Worm (Caenorhabditis elegans) whole organism, L1 larva: ENCODE measurements around the gene set-15.

ENCODE experiments used
- C16A3.4 ChIP-seq: fragments of 150-350 bp; optimal IDR thresholded peaks from 2 replicates; lab custom pipeline; 2014; ENCODE audit warnings: missing biosample characterization, missing genetic modification characterization
- F16B12.6 ChIP-seq: fragments of 150-350 bp; optimal IDR thresholded peaks from 2 replicates; lab custom pipeline; 2014; ENCODE audit warnings: missing biosample characterization, missing genetic modification characterization
- Y116A8C.19 ChIP-seq: sonication (generic microtip); optimal IDR thresholded peaks from 2 replicates; lab custom pipeline; 2016; ENCODE audit warnings: missing compliant biosample characterization, missing genetic modification characterization, borderline replicate concordance
- aly-2 ChIP-seq: fragments of 150-350 bp; optimal IDR thresholded peaks from 2 replicates; lab custom pipeline; 2014; ENCODE audit warnings: missing biosample characterization, missing genetic modification characterization
- blmp-1 ChIP-seq: fragments of 150-350 bp; optimal IDR thresholded peaks from 2 replicates; lab custom pipeline; 2014; ENCODE audit warnings: missing biosample characterization, missing genetic modification characterization
- ceh-88 ChIP-seq: fragments of 200-800 bp; sonication (Bioruptor generic); IDR thresholded peaks from 2 replicates; pipeline ENCODE4 v1.3.6; 2022; ENCODE audit warnings: missing genetic modification characterization, missing compliant biosample characterization
- ces-1 ChIP-seq: fragments of 150-350 bp; optimal IDR thresholded peaks from 2 replicates; lab custom pipeline; 2014; ENCODE audit warnings: missing biosample characterization, missing genetic modification reagents, missing genetic modification characterization
- dpl-1 ChIP-seq, 3 experiments: fragments of 150-350 bp in 2 of 3; sonication (generic microtip) in 1 of 3; optimal IDR thresholded peaks; 2 replicates each; lab custom pipeline; 2014 to 2017; ENCODE audit warnings: missing biosample characterization in 3 of 3, missing genetic modification characterization in 3 of 3, missing genetic modification reagents in 3 of 3
- dsc-1 ChIP-seq: sonication (generic microtip); optimal IDR thresholded peaks from 2 replicates; lab custom pipeline; 2016; ENCODE audit warnings: mild to moderate bottlenecking, missing genetic modification characterization, missing compliant biosample characterization
- efl-1 ChIP-seq, 4 experiments: fragments of 150-350 bp; optimal IDR thresholded peaks in 3 of 4; peaks in 1 of 4; 1 replicate in 1 of 4; 2 replicates in 3 of 4; lab custom pipeline; 2014; ENCODE audit warnings: missing biosample characterization in 2 of 4, missing genetic modification characterization in 2 of 4, missing genetic modification reagents in 2 of 4
- elt-3 ChIP-seq, 6 experiments: fragments of 150-350 bp in 1 of 6; sonication (generic microtip); optimal IDR thresholded peaks; 2 replicates each; lab custom pipeline; 2017 to 2018; ENCODE audit warnings: missing biosample characterization in 6 of 6, missing genetic modification characterization in 6 of 6, inconsistent platforms in 1 of 6
- fkh-10 ChIP-seq: sonication (generic microtip); optimal IDR thresholded peaks from 2 replicates; lab custom pipeline; 2017; ENCODE audit warnings: missing biosample characterization, missing genetic modification reagents, missing genetic modification characterization
- fkh-4 ChIP-seq: sonication (generic microtip); optimal IDR thresholded peaks from 2 replicates; lab custom pipeline; 2016; ENCODE audit warnings: missing compliant biosample characterization, missing genetic modification characterization, borderline replicate concordance
- fkh-8 ChIP-seq: sonication (generic microtip); optimal IDR thresholded peaks from 2 replicates; lab custom pipeline; 2016; ENCODE audit warnings: mild to moderate bottlenecking, missing genetic modification characterization, missing compliant biosample characterization
- jun-1 ChIP-seq: fragments of 150-350 bp; optimal IDR thresholded peaks from 2 replicates; lab custom pipeline; 2014; ENCODE audit warnings: missing biosample characterization, missing genetic modification reagents, missing genetic modification characterization
- lin-15B ChIP-seq: fragments of 150-350 bp; sonication (generic microtip); optimal IDR thresholded peaks from 3 replicates; lab custom pipeline; 2014; ENCODE audit warnings: missing biosample characterization, missing genetic modification characterization
- lin-35 ChIP-seq, 2 experiments: fragments of 150-350 bp; optimal IDR thresholded peaks; 2 replicates each; lab custom pipeline; 2014; ENCODE audit warnings: missing biosample characterization in 2 of 2, missing genetic modification characterization in 2 of 2, missing genetic modification reagents in 2 of 2
- lir-3 ChIP-seq: sonication (generic microtip); optimal IDR thresholded peaks from 2 replicates; lab custom pipeline; 2016; ENCODE audit warnings: mild to moderate bottlenecking, missing genetic modification characterization, moderate library complexity, missing compliant biosample characterization; ENCODE audit not compliant: poor library complexity
- lsy-2 ChIP-seq, 2 experiments: fragments of 150-350 bp; optimal IDR thresholded peaks; 2 replicates each; lab custom pipeline; 2014; ENCODE audit warnings: missing biosample characterization in 2 of 2, missing genetic modification characterization in 2 of 2
- mab-9 ChIP-seq: fragments of 200-800 bp; sonication (Bioruptor generic); IDR thresholded peaks from 2 replicates; pipeline ENCODE4 v1.3.6; 2022; ENCODE audit warnings: missing genetic modification reagents, missing genetic modification characterization, missing compliant biosample characterization
- mef-2 ChIP-seq: fragments of 150-350 bp; optimal IDR thresholded peaks from 2 replicates; lab custom pipeline; 2014; ENCODE audit warnings: missing biosample characterization, missing genetic modification characterization
- mep-1 ChIP-seq: fragments of 150-350 bp; optimal IDR thresholded peaks from 2 replicates; lab custom pipeline; 2014; ENCODE audit warnings: missing biosample characterization, missing genetic modification characterization
- nhr-12 ChIP-seq: sonication (generic microtip); optimal IDR thresholded peaks from 2 replicates; lab custom pipeline; 2017; ENCODE audit warnings: missing biosample characterization, missing genetic modification characterization
- nhr-19 ChIP-seq: fragments of 200-800 bp; sonication (Bioruptor generic); conservative IDR thresholded peaks from 2 replicates; pipeline ENCODE4 v1.3.6; 2022; ENCODE audit warnings: missing genetic modification characterization, missing compliant biosample characterization
- nhr-20 ChIP-seq: sonication (generic microtip); optimal IDR thresholded peaks from 2 replicates; lab custom pipeline; 2016; ENCODE audit warnings: mild to moderate bottlenecking, missing genetic modification characterization, missing compliant biosample characterization
- nhr-237 ChIP-seq: fragments of 150-350 bp; optimal IDR thresholded peaks from 2 replicates; lab custom pipeline; 2014; ENCODE audit warnings: missing biosample characterization, missing genetic modification characterization
- nhr-47 ChIP-seq: sonication (generic microtip); optimal IDR thresholded peaks from 2 replicates; lab custom pipeline; 2016; ENCODE audit warnings: mild to moderate bottlenecking, missing genetic modification characterization, moderate library complexity, missing compliant biosample characterization
- nhr-85 ChIP-seq: sonication (generic microtip); peaks from one replicate; lab custom pipeline; 2016; ENCODE audit warnings: missing genetic modification characterization, inconsistent platforms, missing compliant biosample characterization
- pax-3 ChIP-seq: fragments of 200-800 bp; sonication (Bioruptor generic); optimal IDR thresholded peaks from 2 replicates; lab custom pipeline; 2018; ENCODE audit warnings: mild to moderate bottlenecking, missing genetic modification characterization, moderate library complexity, missing compliant biosample characterization
- rnt-1 ChIP-seq: sonication (generic microtip); optimal IDR thresholded peaks from 2 replicates; lab custom pipeline; 2016; ENCODE audit warnings: mild to moderate bottlenecking, missing genetic modification characterization, moderate library complexity, missing compliant biosample characterization
- skn-1 ChIP-seq: fragments of 150-350 bp; optimal IDR thresholded peaks from 2 replicates; lab custom pipeline; 2014; ENCODE audit warnings: missing biosample characterization, missing genetic modification characterization
- snpc-4 ChIP-seq: fragments of 150-350 bp; optimal IDR thresholded peaks from 2 replicates; lab custom pipeline; 2014; ENCODE audit warnings: missing biosample characterization, missing genetic modification characterization
- snu-23 ChIP-seq: sonication (generic microtip); optimal IDR thresholded peaks from 2 replicates; lab custom pipeline; 2016; ENCODE audit warnings: missing genetic modification characterization, missing compliant biosample characterization
- sup-37 ChIP-seq: fragments of 200-800 bp; sonication (Bioruptor generic); optimal IDR thresholded peaks from 2 replicates; lab custom pipeline; 2018; ENCODE audit warnings: mild to moderate bottlenecking, missing genetic modification characterization, missing compliant biosample characterization
- swsn-7 ChIP-seq: sonication (generic microtip); optimal IDR thresholded peaks from 2 replicates; lab custom pipeline; 2016; ENCODE audit warnings: missing genetic modification characterization, missing compliant biosample characterization
- tbx-2 ChIP-seq: sonication (generic microtip); optimal IDR thresholded peaks from 2 replicates; lab custom pipeline; 2016; ENCODE audit warnings: missing genetic modification characterization, missing compliant biosample characterization
- unc-130 ChIP-seq: fragments of 150-350 bp; optimal IDR thresholded peaks from 2 replicates; lab custom pipeline; 2017; ENCODE audit warnings: missing biosample characterization, missing genetic modification characterization, inconsistent platforms
- unc-30 ChIP-seq: sonication (generic microtip); optimal IDR thresholded peaks from 2 replicates; lab custom pipeline; 2017; ENCODE audit warnings: missing biosample characterization, missing genetic modification characterization
- xbp-1 ChIP-seq: sonication (generic microtip); optimal IDR thresholded peaks from 2 replicates; lab custom pipeline; 2016; ENCODE audit warnings: missing genetic modification characterization, missing compliant biosample characterization

Gene set-15

ce11 chrIV:4802494-4802893 is 22.5 kb upstream of the set-15 start, which contains the start of gene dpf-7:
Gene dpf-7, minus strand, starts transcription at chrIV:4802594.
- no peak for TF ChIP-seq mef-2 (tag; lab: Kevin White, UChicago)
- no peak for TF ChIP-seq fkh-4
- no peak for TF ChIP-seq fkh-10
- no peak for TF ChIP-seq tbx-2
- no peak for TF ChIP-seq snu-23 (GFP tag; lab: Kevin White, UChicago)
- no peak for TF ChIP-seq mep-1 (tag; lab: Kevin White, UChicago)
- no peak for TF ChIP-seq swsn-7 (tag; lab: Kevin White, UChicago)
- TF ChIP-seq unc-130 (tag; lab: Kevin White, UChicago) = no peak
- no peak for TF ChIP-seq sup-37 (GFP tag; lab: Kevin White, UChicago)
- no peak for TF ChIP-seq snpc-4 (tag; lab: Kevin White, UChicago)
- no peak for TF ChIP-seq C16A3.4
- no peak for TF ChIP-seq elt-3 (tag; optimal IDR thresholded peaks at IDR 0.05; lab: Kevin White, UChicago)
- no peak for TF ChIP-seq Y116A8C.19
- TF ChIP-seq mab-9 (GFP tag; lab: Robert Waterston, UW) = no peak

DNA sequence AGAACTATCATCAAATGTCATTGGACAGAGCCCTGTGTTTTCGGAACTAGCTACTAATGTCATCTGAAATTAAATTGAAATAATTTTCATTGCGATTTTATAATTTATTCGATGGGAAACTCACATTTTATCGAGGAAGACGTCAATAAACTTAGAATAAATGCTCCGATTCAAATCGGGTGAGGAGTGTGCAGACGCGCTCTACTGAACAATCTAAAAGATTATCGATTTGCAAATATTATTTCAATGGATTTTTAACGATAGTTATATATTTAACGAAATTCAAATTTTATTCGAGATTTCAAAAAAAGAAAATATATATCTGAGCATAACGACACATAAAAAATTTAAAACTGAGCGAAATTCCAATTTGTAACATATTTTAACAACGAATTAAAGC is 19.1 kb upstream of the set-15 start, which contains the start of gene eor-1:
TSS of gene eor-1 (minus strand) at position 65 of the 400 bp plus-strand sequence.
- no peak for TF ChIP-seq ces-1 (GFP tag; lab: Kevin White, UChicago)
- TF ChIP-seq lin-15B (tag; lab: Kevin White, UChicago) = peak; percentile 30
- peak; percentile 41 for TF ChIP-seq nhr-20 (tag; lab: Kevin White, UChicago)
- TF ChIP-seq efl-1 (optimal IDR thresholded peaks at IDR 0.05; lab: Kevin White, UChicago) = peak; percentile 42 to 55
- peak; percentile 6 to 50 for TF ChIP-seq efl-1 (GFP tag; optimal IDR thresholded peaks at IDR 0.05 in 1 of 2; lab: Kevin White, UChicago)
- TF ChIP-seq unc-30 (tag; lab: Kevin White, UChicago) = no peak
- TF ChIP-seq C16A3.4 = peak; percentile 32
- TF ChIP-seq xbp-1 (tag; lab: Kevin White, UChicago) = peak; percentile 41
- peak; percentile 62 for TF ChIP-seq snu-23 (GFP tag; lab: Kevin White, UChicago)
- TF ChIP-seq nhr-19 (GFP tag; lab: Robert Waterston, UW) = 0 out of 2 replicates have a peak, but pooled peaks have one; percentile 2
- peak; percentile 26 for TF ChIP-seq tbx-2
- no peak for TF ChIP-seq ceh-88 (GFP tag; lab: Robert Waterston, UW)
- peak; percentile 67 for TF ChIP-seq nhr-85 (tag; lab: Kevin White, UChicago)
- no peak for TF ChIP-seq fkh-8 (tag; lab: Kevin White, UChicago)
- TF ChIP-seq F16B12.6 (tag; lab: Kevin White, UChicago) = peak; percentile 14
- TF ChIP-seq aly-2 (tag; lab: Kevin White, UChicago) = peak; percentile 3
- TF ChIP-seq lin-35 (GFP tag; optimal IDR thresholded peaks at IDR 0.05; lab: Kevin White, UChicago) = peak; percentile 59 to 67
- no peak for TF ChIP-seq mep-1 (tag; lab: Kevin White, UChicago)
- peak; percentile 20 for TF ChIP-seq skn-1 (tag; lab: Kevin White, UChicago)
- peak; percentile 13 for TF ChIP-seq swsn-7 (tag; lab: Kevin White, UChicago)
- TF ChIP-seq lir-3 (tag; lab: Kevin White, UChicago) = peak; percentile 16
- TF ChIP-seq nhr-12 (tag; lab: Kevin White, UChicago) = no peak
- TF ChIP-seq nhr-47 (tag; lab: Kevin White, UChicago) = no peak
- TF ChIP-seq dpl-1 (GFP tag; optimal IDR thresholded peaks at IDR 0.05; lab: Kevin White, UChicago) = peak; percentile 15 to 69 (median 22)
- TF ChIP-seq lsy-2 (tag; optimal IDR thresholded peaks at IDR 0.05; lab: Kevin White, UChicago) = peak; percentile 49 to 77
- no peak for TF ChIP-seq pax-3
- peak; percentile 17 for TF ChIP-seq rnt-1 (tag; lab: Kevin White, UChicago)
- TF ChIP-seq dsc-1 (tag; lab: Kevin White, UChicago) = peak; percentile 26
- TF ChIP-seq nhr-237 (tag; lab: Kevin White, UChicago) = no peak

ce11 chrIV:4795111-4795510 is 15.1 kb upstream of the set-15 start:
- TF ChIP-seq jun-1 (tag; lab: Kevin White, UChicago) = no peak
- peak; percentile 91 for TF ChIP-seq blmp-1
- peak in 1 of 6 experiments; percentile 3 for TF ChIP-seq elt-3 (tag; optimal IDR thresholded peaks at IDR 0.05; lab: Kevin White, UChicago)
